Worm (Caenorhabditis elegans) whole organism, midembryonic: ENCODE results near the gene gur-4.

ENCODE experiments used
- T22C8.4 ChIP-seq: fragments of 200-800 bp; sonication (Bioruptor generic); IDR thresholded peaks from 2 replicates; pipeline ENCODE4 v1.3.6; 2022; ENCODE audit warnings: missing genetic modification characterization, missing compliant biosample characterization
- flt-1 ChIP-seq: fragments of 200-800 bp; sonication (Bioruptor generic); IDR thresholded peaks from 2 replicates; pipeline ENCODE4 v1.3.6; 2022; ENCODE audit warnings: missing genetic modification characterization, missing compliant biosample characterization
- med-1 ChIP-seq: sonication (generic microtip); optimal IDR thresholded peaks from 2 replicates; lab custom pipeline; 2017; ENCODE audit warnings: missing genetic modification characterization, mild to moderate bottlenecking, missing compliant biosample characterization, antibody characterized with exemption, missing genetic modification reagents; ENCODE audit not compliant: insufficient read depth
- ztf-23 ChIP-seq: fragments of 200-800 bp; sonication (Bioruptor generic); IDR thresholded peaks from 2 replicates; pipeline ENCODE4 v1.3.6; 2022; ENCODE audit warnings: missing genetic modification reagents, missing genetic modification characterization, missing compliant biosample characterization
- ztf-29 ChIP-seq: fragments of 200-800 bp; sonication (Bioruptor generic); IDR thresholded peaks from 2 replicates; pipeline ENCODE4 v1.3.6; 2022; ENCODE audit warnings: missing genetic modification reagents, missing genetic modification characterization, missing compliant biosample characterization

DNA sequence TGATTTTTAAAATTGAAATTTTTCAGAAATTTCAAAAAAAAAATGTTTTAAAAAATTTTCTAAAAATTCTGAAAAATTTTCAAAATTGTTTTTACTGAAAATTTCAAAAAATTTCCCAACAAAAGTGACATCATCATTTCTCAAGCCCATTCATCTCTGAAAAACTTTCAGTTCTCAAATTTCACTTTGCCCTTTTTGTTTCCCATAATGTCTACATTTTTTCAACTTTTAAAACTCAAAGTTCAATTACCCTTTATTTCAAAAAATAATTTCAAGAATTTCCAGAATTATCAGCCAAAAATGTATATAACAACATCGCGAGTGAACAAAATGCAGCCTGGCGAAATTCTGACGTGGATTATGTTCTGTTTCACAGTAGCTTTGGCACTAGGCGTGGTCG, 3.6 kb upstream of the gur-4 start, which contains the start of gene bkip-1:
- no peak for TF ChIP-seq ztf-23 (GFP tag; lab: Robert Waterston, UW)
- no peak for TF ChIP-seq T22C8.4 (GFP tag; lab: Robert Waterston, UW)
- no peak for TF ChIP-seq flt-1 (GFP tag; lab: Robert Waterston, UW)
- no peak for TF ChIP-seq med-1 (GFP tag; lab: Kevin White, UChicago)
- TF ChIP-seq ztf-29 (GFP tag; lab: Robert Waterston, UW) = no peak
